Worm (Caenorhabditis elegans) whole organism, young adult: ENCODE measurements around the gene F40G9.7.

Source experiments
- C06A6.2 ChIP-seq: fragments of 200-800 bp; sonication (Bioruptor generic); conservative IDR thresholded peaks from 2 replicates; pipeline ENCODE4 v1.3.6; 2022; ENCODE audit warnings: missing genetic modification characterization, missing compliant biosample characterization
- F49E8.2 ChIP-seq: sonication (generic microtip); optimal IDR thresholded peaks from 3 replicates; lab custom pipeline; 2017; ENCODE audit warnings: missing genetic modification characterization, mild to moderate bottlenecking, missing compliant biosample characterization, antibody characterized with exemption, moderate library complexity; ENCODE audit not compliant: insufficient read depth
- K11D2.4 ChIP-seq: fragments of 200-800 bp; sonication (Bioruptor generic); IDR thresholded peaks from 2 replicates; pipeline ENCODE4 v1.3.6; 2022; ENCODE audit warnings: missing genetic modification reagents, missing genetic modification characterization, missing compliant biosample characterization
- attf-5 ChIP-seq: fragments of 200-800 bp; sonication (Bioruptor generic); optimal IDR thresholded peaks from 2 replicates; lab custom pipeline; 2018; ENCODE audit warnings: mild to moderate bottlenecking, missing genetic modification characterization, missing compliant biosample characterization
- ceh-91 ChIP-seq: fragments of 200-800 bp; sonication (Bioruptor generic); IDR thresholded peaks from 2 replicates; pipeline ENCODE4 v1.3.6; 2022; ENCODE audit warnings: missing genetic modification reagents, missing genetic modification characterization, missing compliant biosample characterization
- dpl-1 ChIP-seq: fragments of 150-350 bp; optimal IDR thresholded peaks from 2 replicates; lab custom pipeline; 2014; ENCODE audit warnings: missing biosample characterization, missing genetic modification reagents, missing genetic modification characterization
- nfya-2 ChIP-seq: fragments of 200-800 bp; sonication (Bioruptor generic); IDR thresholded peaks from 2 replicates; pipeline ENCODE4 v1.3.6; 2022; ENCODE audit warnings: missing genetic modification reagents, missing genetic modification characterization, missing compliant biosample characterization

DNA sequence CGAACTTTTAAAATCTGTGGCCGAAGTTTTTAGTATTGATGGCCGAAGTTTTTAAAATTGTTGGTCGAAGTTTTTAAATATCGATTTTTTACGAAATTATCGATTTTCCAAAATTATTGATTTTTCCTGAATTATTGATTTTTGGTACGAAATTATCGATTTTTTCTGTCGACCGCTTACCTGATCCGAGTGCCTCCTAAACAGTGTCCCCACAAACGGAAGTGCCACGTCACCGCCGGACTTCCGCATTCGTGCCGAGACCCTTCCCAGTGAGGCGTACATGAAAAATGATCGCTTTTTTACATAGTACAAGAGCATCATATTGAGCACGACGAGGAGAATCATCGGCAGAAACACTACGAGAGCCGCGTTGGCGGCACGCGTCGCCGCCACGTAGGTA lies 38.5 kb downstream of the F40G9.7 start:
- TF ChIP-seq K11D2.4 (GFP tag; lab: Robert Waterston, UW) = no peak
- no peak for TF ChIP-seq attf-5 (GFP tag; lab: Kevin White, UChicago)
- no peak for TF ChIP-seq C06A6.2
- no peak for TF ChIP-seq ceh-91 (GFP tag; lab: Robert Waterston, UW)
- TF ChIP-seq dpl-1 (GFP tag; lab: Kevin White, UChicago) = no peak
- TF ChIP-seq F49E8.2 (tag; lab: Kevin White, UChicago) = no peak
- TF ChIP-seq nfya-2 (GFP tag; lab: Robert Waterston, UW) = no peak
